Worm (Caenorhabditis elegans) whole organism, L2 larva: ENCODE results near the gene F13D12.5.

Experiments used
- C34F6.9 ChIP-seq: fragments of 150-350 bp; optimal IDR thresholded peaks from 2 replicates; lab custom pipeline; 2014; ENCODE audit warnings: missing biosample characterization, missing genetic modification characterization
- F13H6.1 ChIP-seq: sonication (generic microtip); optimal IDR thresholded peaks from 2 replicates; lab custom pipeline; 2016; ENCODE audit warnings: missing genetic modification characterization, missing compliant biosample characterization
- R02D3.7 ChIP-seq: fragments of 150-350 bp; optimal IDR thresholded peaks from 2 replicates; lab custom pipeline; 2014; ENCODE audit warnings: missing biosample characterization, missing genetic modification characterization
- Y55F3AM.14 ChIP-seq: fragments of 200-800 bp; sonication (Bioruptor generic); optimal IDR thresholded peaks from 2 replicates; lab custom pipeline; 2018; ENCODE audit warnings: mild to moderate bottlenecking, missing genetic modification characterization, missing compliant biosample characterization
- ZK546.5 ChIP-seq: sonication (generic microtip); optimal IDR thresholded peaks from 2 replicates; lab custom pipeline; 2017; ENCODE audit warnings: missing biosample characterization, missing genetic modification characterization
- alr-1 ChIP-seq: fragments of 150-350 bp; optimal IDR thresholded peaks from 2 replicates; lab custom pipeline; 2014; ENCODE audit warnings: missing biosample characterization, missing genetic modification characterization
- aly-2 ChIP-seq: fragments of 150-350 bp; optimal IDR thresholded peaks from 2 replicates; lab custom pipeline; 2014; ENCODE audit warnings: missing biosample characterization, missing genetic modification characterization
- blmp-1 ChIP-seq: sonication (generic microtip); optimal IDR thresholded peaks from 2 replicates; lab custom pipeline; 2017; ENCODE audit warnings: missing genetic modification characterization, mild to moderate bottlenecking, missing compliant biosample characterization, antibody characterized with exemption, moderate library complexity; ENCODE audit not compliant: insufficient read depth
- ceh-82 ChIP-seq: fragments of 150-350 bp; optimal IDR thresholded peaks from 2 replicates; lab custom pipeline; 2014; ENCODE audit warnings: missing biosample characterization, missing genetic modification characterization
- crh-2 ChIP-seq: sonication (generic microtip); optimal IDR thresholded peaks from 2 replicates; lab custom pipeline; 2017; ENCODE audit warnings: missing biosample characterization, missing genetic modification characterization
- dmd-4 ChIP-seq: sonication (generic microtip); optimal IDR thresholded peaks from 2 replicates; lab custom pipeline; 2017; ENCODE audit warnings: missing biosample characterization, missing genetic modification characterization
- egl-27 ChIP-seq: sonication (generic microtip); optimal IDR thresholded peaks from 3 replicates; lab custom pipeline; 2017; ENCODE audit warnings: missing biosample characterization, missing genetic modification reagents, missing genetic modification characterization
- elt-1 ChIP-seq: fragments of 150-350 bp; optimal IDR thresholded peaks from 2 replicates; lab custom pipeline; 2014; ENCODE audit warnings: missing biosample characterization, missing genetic modification characterization
- elt-3 ChIP-seq: sonication (generic microtip); optimal IDR thresholded peaks from 2 replicates; lab custom pipeline; 2017; ENCODE audit warnings: missing biosample characterization, missing genetic modification characterization
- fos-1 ChIP-seq: fragments of 150-350 bp; optimal IDR thresholded peaks from 2 replicates; lab custom pipeline; 2014; ENCODE audit warnings: missing biosample characterization, missing genetic modification characterization
- gmeb-1 ChIP-seq: fragments of 150-350 bp; optimal IDR thresholded peaks from 2 replicates; lab custom pipeline; 2014; ENCODE audit warnings: missing biosample characterization, missing genetic modification characterization
- lin-11 ChIP-seq: fragments of 150-350 bp; sonication (generic microtip); optimal IDR thresholded peaks from 2 replicates; lab custom pipeline; 2014; ENCODE audit warnings: missing biosample characterization, missing genetic modification characterization, inconsistent platforms, mixed read lengths
- lin-13 ChIP-seq: fragments of 150-350 bp; optimal IDR thresholded peaks from 2 replicates; lab custom pipeline; 2014; ENCODE audit warnings: missing biosample characterization, missing genetic modification reagents, missing genetic modification characterization
- lin-39 ChIP-seq: fragments of 150-350 bp; optimal IDR thresholded peaks from 2 replicates; lab custom pipeline; 2014; ENCODE audit warnings: missing biosample characterization, missing genetic modification reagents, missing genetic modification characterization
- lsy-2 ChIP-seq, 2 experiments: fragments of 150-350 bp in 1 of 2; sonication (generic microtip) in 1 of 2; optimal IDR thresholded peaks; 2 replicates each; lab custom pipeline; 2014 to 2017; ENCODE audit warnings: missing biosample characterization in 2 of 2, missing genetic modification characterization in 2 of 2
- mab-5 ChIP-seq: fragments of 150-350 bp; optimal IDR thresholded peaks from 2 replicates; lab custom pipeline; 2014; ENCODE audit warnings: missing biosample characterization, missing genetic modification characterization
- mdl-1 ChIP-seq, 2 experiments: fragments of 150-350 bp in 1 of 2; sonication (generic microtip) in 1 of 2; optimal IDR thresholded peaks; 2 replicates each; lab custom pipeline; 2017; ENCODE audit warnings: missing biosample characterization in 2 of 2, missing genetic modification characterization in 2 of 2
- nhr-10 ChIP-seq: sonication (generic microtip); optimal IDR thresholded peaks from 2 replicates; lab custom pipeline; 2017; ENCODE audit warnings: missing biosample characterization, missing genetic modification characterization
- nhr-11 ChIP-seq: fragments of 150-350 bp; optimal IDR thresholded peaks from 2 replicates; lab custom pipeline; 2014; ENCODE audit warnings: missing biosample characterization, missing genetic modification characterization
- nhr-12 ChIP-seq: fragments of 150-350 bp; optimal IDR thresholded peaks from 2 replicates; lab custom pipeline; 2014; ENCODE audit warnings: missing biosample characterization, missing genetic modification characterization
- nhr-129 ChIP-seq: fragments of 150-350 bp; optimal IDR thresholded peaks from 2 replicates; lab custom pipeline; 2014; ENCODE audit warnings: missing biosample characterization, missing genetic modification characterization
- nhr-21 ChIP-seq: fragments of 150-350 bp; optimal IDR thresholded peaks from 2 replicates; lab custom pipeline; 2014; ENCODE audit warnings: missing biosample characterization, missing genetic modification characterization
- nhr-23 ChIP-seq: fragments of 150-350 bp; optimal IDR thresholded peaks from 2 replicates; lab custom pipeline; 2014; ENCODE audit warnings: missing biosample characterization, missing genetic modification reagents, missing genetic modification characterization
- nhr-25 ChIP-seq: fragments of 150-350 bp; sonication (generic microtip); optimal IDR thresholded peaks from 3 replicates; lab custom pipeline; 2014; ENCODE audit warnings: missing biosample characterization, missing genetic modification characterization
- nhr-6 ChIP-seq: fragments of 150-350 bp; optimal IDR thresholded peaks from 2 replicates; lab custom pipeline; 2014; ENCODE audit warnings: missing biosample characterization, missing genetic modification characterization
- skn-1 ChIP-seq: sonication (generic microtip); optimal IDR thresholded peaks from 2 replicates; lab custom pipeline; 2017; ENCODE audit warnings: missing biosample characterization, missing genetic modification characterization
- sma-9 ChIP-seq, 2 experiments: fragments of 150-350 bp in 1 of 2; sonication (generic microtip) in 1 of 2; optimal IDR thresholded peaks; 2 replicates each; lab custom pipeline; 2014 to 2016; ENCODE audit warnings: missing genetic modification characterization in 2 of 2, mild to moderate bottlenecking in 1 of 2, missing biosample characterization in 1 of 2, missing compliant biosample characterization in 1 of 2, missing genetic modification reagents in 1 of 2, moderate library complexity in 1 of 2
- snpc-4 ChIP-seq: fragments of 150-350 bp; optimal IDR thresholded peaks from 2 replicates; lab custom pipeline; 2014; ENCODE audit warnings: missing biosample characterization, missing genetic modification characterization
- unc-55 ChIP-seq: fragments of 150-350 bp; sonication (generic microtip); optimal IDR thresholded peaks from 3 replicates; lab custom pipeline; 2014; ENCODE audit warnings: missing biosample characterization, missing genetic modification reagents, missing genetic modification characterization
- unc-62 ChIP-seq: fragments of 150-350 bp; optimal IDR thresholded peaks from 2 replicates; lab custom pipeline; 2014; ENCODE audit warnings: missing biosample characterization, missing genetic modification reagents, missing genetic modification characterization
- zag-1 ChIP-seq: fragments of 150-350 bp; optimal IDR thresholded peaks from 2 replicates; lab custom pipeline; 2014; ENCODE audit warnings: missing biosample characterization, missing genetic modification characterization
- ztf-1 ChIP-seq: fragments of 200-800 bp; sonication (Bioruptor generic); conservative IDR thresholded peaks from 2 replicates; pipeline ENCODE4 v1.3.6; 2022; ENCODE audit warnings: missing genetic modification characterization, missing compliant biosample characterization
- ztf-11 ChIP-seq: sonication (generic microtip); optimal IDR thresholded peaks from 2 replicates; lab custom pipeline; 2017; ENCODE audit warnings: missing biosample characterization, missing genetic modification characterization
- ztf-4 ChIP-seq: fragments of 150-350 bp; optimal IDR thresholded peaks from 2 replicates; lab custom pipeline; 2014; ENCODE audit warnings: missing biosample characterization, missing genetic modification characterization

F13D12.5 gene

ce11 chrII:11746782-11747288 is 20.2 kb downstream of the F13D12.5 start:
- TF ChIP-seq sma-9 (GFP tag; optimal IDR thresholded peaks at IDR 0.05; lab: Kevin White, UChicago) (peak; percentile 53), sma-9 (tag; optimal IDR thresholded peaks at IDR 0.05; lab: Kevin White, UChicago) (no peak), snpc-4 (tag; lab: Kevin White, UChicago) (no peak), lin-11 (tag; lab: Kevin White, UChicago) (peak; percentile 72), nhr-21 (peak; percentile 15), alr-1 (tag; lab: Kevin White, UChicago) (no peak), R02D3.7 (tag; lab: Kevin White, UChicago) (no peak), ztf-4 (tag; lab: Kevin White, UChicago) (peak; percentile 66), crh-2 (tag; lab: Kevin White, UChicago) (peak; percentile 26), unc-55 (GFP tag; lab: Kevin White, UChicago) (peak; percentile 59), ceh-82 (tag; lab: Kevin White, UChicago) (peak; percentile 39), fos-1 (tag; lab: Kevin White, UChicago) (peak; percentile 14), lsy-2 (tag; optimal IDR thresholded peaks at IDR 0.05; lab: Kevin White, UChicago) (peak; percentile 34 to 62), aly-2 (tag; lab: Kevin White, UChicago) (no peak), mab-5 (tag; lab: Kevin White, UChicago) (peak; percentile 33), nhr-129 (tag; lab: Kevin White, UChicago) (peak; percentile 78), ztf-11 (tag; lab: Kevin White, UChicago) (peak; percentile 29), lin-13 (GFP tag; lab: Kevin White, UChicago) (peak; percentile 19), F13H6.1 (tag; lab: Kevin White, UChicago) (peak; percentile 88), nhr-23 (no peak), egl-27 (tag; lab: Kevin White, UChicago) (peak; percentile 2), mdl-1 (tag; optimal IDR thresholded peaks at IDR 0.05; lab: Kevin White, UChicago) (peak; percentile 49 to 76), elt-1 (tag; lab: Kevin White, UChicago) (no peak), Y55F3AM.14 (peak; percentile 72), C34F6.9 (tag; lab: Kevin White, UChicago) (peak; percentile 68), zag-1 (peak; percentile 90), nhr-6 (tag; lab: Kevin White, UChicago) (no peak)
- TF ChIP-seq, all 48 proteins: peak for 19

ce11 chrII:11747889-11748288 is 21.3 kb downstream of the F13D12.5 start:
- TF ChIP-seq lsy-2 (tag; optimal IDR thresholded peaks at IDR 0.05; lab: Kevin White, UChicago) (peak; percentile 29 to 92), nhr-129 (tag; lab: Kevin White, UChicago) (no peak), crh-2 (tag; lab: Kevin White, UChicago) (no peak), unc-55 (GFP tag; lab: Kevin White, UChicago) (peak; percentile 33), Y55F3AM.14 (no peak), lin-13 (GFP tag; lab: Kevin White, UChicago) (peak; percentile 8), mdl-1 (tag; optimal IDR thresholded peaks at IDR 0.05; lab: Kevin White, UChicago) (no peak), egl-27 (tag; lab: Kevin White, UChicago) (no peak), C34F6.9 (tag; lab: Kevin White, UChicago) (no peak), blmp-1 (tag; lab: Kevin White, UChicago) (no peak)

ce11 chrII:11748494-11748893 is 21.9 kb downstream of the F13D12.5 start, which contains the start of the genes F44E5.17 and gpb-1:
TSS of gene F44E5.17 (minus strand) at chrII:11748594.
TSS of gene gpb-1 (minus strand) at chrII:11748611.
- TF ChIP-seq dmd-4 (tag; lab: Kevin White, UChicago) = no peak
- no peak for TF ChIP-seq mab-5 (tag; lab: Kevin White, UChicago)
- no peak for TF ChIP-seq blmp-1 (tag; lab: Kevin White, UChicago)
- no peak for TF ChIP-seq zag-1
- TF ChIP-seq elt-1 (tag; lab: Kevin White, UChicago) = no peak
- TF ChIP-seq elt-3 = no peak
- TF ChIP-seq nhr-10 = no peak

- TF ChIP-seq F13H6.1 (tag; lab: Kevin White, UChicago) (peak; percentile 96), nhr-11 (tag; lab: Kevin White, UChicago) (no peak), alr-1 (tag; lab: Kevin White, UChicago) (no peak), R02D3.7 (tag; lab: Kevin White, UChicago) (no peak), snpc-4 (tag; lab: Kevin White, UChicago) (no peak), unc-62 (GFP tag; lab: Kevin White, UChicago) (no peak), lin-39 (tag; lab: Kevin White, UChicago) (peak; percentile 73), skn-1 (no peak), zag-1 (peak; percentile 81), ztf-4 (tag; lab: Kevin White, UChicago) (peak; percentile 57), nhr-6 (tag; lab: Kevin White, UChicago) (peak; percentile 64), mdl-1 (tag; optimal IDR thresholded peaks at IDR 0.05; lab: Kevin White, UChicago) (peak; percentile 68 to 69), ZK546.5 (tag; lab: Kevin White, UChicago) (peak; percentile 7), ztf-11 (tag; lab: Kevin White, UChicago) (peak; percentile 6), mab-5 (tag; lab: Kevin White, UChicago) (peak; percentile 71), lsy-2 (tag; optimal IDR thresholded peaks at IDR 0.05; lab: Kevin White, UChicago) (peak; percentile 40 to 75), nhr-12 (tag; lab: Kevin White, UChicago) (no peak), gmeb-1 (tag; lab: Kevin White, UChicago) (peak; percentile 45), ztf-1 (no peak), aly-2 (tag; lab: Kevin White, UChicago) (no peak), dmd-4 (tag; lab: Kevin White, UChicago) (no peak), crh-2 (tag; lab: Kevin White, UChicago) (peak; percentile 80), fos-1 (tag; lab: Kevin White, UChicago) (peak; percentile 48), C34F6.9 (tag; lab: Kevin White, UChicago) (peak; percentile 68), nhr-23 (no peak), nhr-25 (tag; lab: Kevin White, UChicago) (peak; percentile 65), elt-1 (tag; lab: Kevin White, UChicago) (no peak), lin-13 (GFP tag; lab: Kevin White, UChicago) (peak; percentile 37), nhr-10 (no peak)
These were observed 23.0 kb downstream of the F13D12.5 start for ce11 chrII:11749490-11750172.
